Fruit fly (Drosophila melanogaster) whole organism, embryonic: ENCODE results near the gene CG6912.

ENCODE experiments used
- Abd-B ChIP-seq: fragments of 200-800 bp; sonication (Bioruptor generic); optimal IDR thresholded peaks from 2 replicates; lab custom pipeline; 2018; ENCODE audit warnings: missing biosample characterization, mild to moderate bottlenecking, missing genetic modification characterization, moderate library complexity
- Atf6 ChIP-seq: fragments of 200-800 bp; sonication (Bioruptor generic); IDR thresholded peaks from 2 replicates; pipeline ENCODE4 v1.3.6; 2022; ENCODE audit warnings: missing biosample characterization, missing genetic modification characterization
- BtbVII ChIP-seq: fragments of 200-800 bp; sonication (Bioruptor generic); optimal IDR thresholded peaks from 3 replicates; lab custom pipeline; 2017; ENCODE audit warnings: missing biosample characterization, mild to moderate bottlenecking, missing genetic modification characterization
- CG12769 ChIP-seq: fragments of 200-800 bp; sonication (Bioruptor generic); optimal IDR thresholded peaks from 2 replicates; lab custom pipeline; 2019; ENCODE audit warnings: missing biosample characterization, mild to moderate bottlenecking, missing genetic modification characterization, moderate library complexity
- CG13296 ChIP-seq: fragments of 200-800 bp; sonication (Bioruptor generic); optimal IDR thresholded peaks from 3 replicates; lab custom pipeline; 2018; ENCODE audit warnings: missing biosample characterization, mild to moderate bottlenecking, missing genetic modification characterization
- CG14710 ChIP-seq: fragments of 200-800 bp; sonication (Bioruptor generic); optimal IDR thresholded peaks from 3 replicates; lab custom pipeline; 2019; ENCODE audit warnings: missing biosample characterization, mild to moderate bottlenecking, missing genetic modification characterization, moderate library complexity
- CG15269 ChIP-seq: fragments of 200-800 bp; sonication (Bioruptor generic); optimal IDR thresholded peaks from 2 replicates; lab custom pipeline; 2018; ENCODE audit warnings: missing biosample characterization, mild to moderate bottlenecking, missing genetic modification characterization, moderate library complexity
- CG15696 ChIP-seq: fragments of 200-800 bp; sonication (Bioruptor generic); optimal IDR thresholded peaks from 2 replicates; lab custom pipeline; 2019; ENCODE audit warnings: missing biosample characterization, mild to moderate bottlenecking, missing genetic modification characterization, moderate library complexity
- CG17359 ChIP-seq: fragments of 200-800 bp; sonication (Bioruptor generic); optimal IDR thresholded peaks from 3 replicates; lab custom pipeline; 2018; ENCODE audit warnings: missing biosample characterization, mild to moderate bottlenecking, missing genetic modification characterization, moderate library complexity
- CG18262 ChIP-seq: fragments of 200-800 bp; optimal IDR thresholded peaks from 3 replicates; lab custom pipeline; 2019; ENCODE audit warnings: missing biosample characterization, mild to moderate bottlenecking, missing genetic modification characterization, moderate library complexity
- CG2199 ChIP-seq: fragments of 200-800 bp; sonication (Bioruptor generic); IDR thresholded peaks from 3 replicates; pipeline ENCODE4 v1.3.6; 2022; ENCODE audit warnings: missing biosample characterization, missing genetic modification characterization
- CG2875 ChIP-seq: fragments of 200-800 bp; sonication (Bioruptor generic); optimal IDR thresholded peaks from 2 replicates; lab custom pipeline; 2017; ENCODE audit warnings: missing biosample characterization, mild to moderate bottlenecking, missing genetic modification characterization, missing genetic modification reagents
- CG4617 ChIP-seq: fragments of 200-800 bp; sonication (Bioruptor generic); optimal IDR thresholded peaks from 3 replicates; lab custom pipeline; 2016; ENCODE audit warnings: missing biosample characterization, missing genetic modification characterization, borderline replicate concordance
- CG4854 ChIP-seq: fragments of 200-800 bp; sonication (Bioruptor generic); optimal IDR thresholded peaks from 2 replicates; lab custom pipeline; 2016; ENCODE audit warnings: missing biosample characterization, missing genetic modification characterization, inconsistent platforms
- CG8089 ChIP-seq: fragments of 200-800 bp; sonication (Bioruptor generic); optimal IDR thresholded peaks from 3 replicates; lab custom pipeline; 2016; ENCODE audit warnings: missing biosample characterization, missing genetic modification characterization
- CG8924 ChIP-seq: fragments of 200-800 bp; optimal IDR thresholded peaks from 3 replicates; lab custom pipeline; 2019; ENCODE audit warnings: missing biosample characterization, mild to moderate bottlenecking, missing genetic modification characterization, moderate library complexity
- CG9437 ChIP-seq: fragments of 200-800 bp; sonication (Bioruptor generic); optimal IDR thresholded peaks from 2 replicates; lab custom pipeline; 2018; ENCODE audit warnings: missing biosample characterization, mild to moderate bottlenecking, missing genetic modification characterization
- D19A ChIP-seq: fragments of 200-800 bp; optimal IDR thresholded peaks from 3 replicates; lab custom pipeline; 2019; ENCODE audit warnings: missing biosample characterization, mild to moderate bottlenecking, missing genetic modification characterization, moderate library complexity
- HLH4C ChIP-seq: fragments of 200-800 bp; sonication (Bioruptor generic); IDR thresholded peaks from 3 replicates; pipeline ENCODE4 v1.3.6; 2022; ENCODE audit warnings: missing biosample characterization, missing genetic modification characterization; ENCODE audit not compliant: partially characterized antibody
- Hey ChIP-seq: fragments of 200-800 bp; sonication (Bioruptor generic); optimal IDR thresholded peaks from 3 replicates; lab custom pipeline; 2018; ENCODE audit warnings: missing biosample characterization, mild to moderate bottlenecking, missing genetic modification characterization
- Meics ChIP-seq: fragments of 200-800 bp; sonication (Bioruptor generic); optimal IDR thresholded peaks from 2 replicates; lab custom pipeline; 2017; ENCODE audit warnings: missing biosample characterization, mild to moderate bottlenecking, missing genetic modification characterization
- Opbp ChIP-seq: fragments of 200-800 bp; sonication (Bioruptor generic); IDR thresholded peaks from 3 replicates; pipeline ENCODE4 v1.3.6; 2022; ENCODE audit warnings: missing biosample characterization, missing genetic modification characterization; ENCODE audit not compliant: partially characterized antibody
- Sox100B ChIP-seq: fragments of 200-800 bp; sonication (Bioruptor generic); optimal IDR thresholded peaks from 3 replicates; lab custom pipeline; 2018; ENCODE audit warnings: missing biosample characterization, mild to moderate bottlenecking, missing genetic modification characterization
- Xrp1 ChIP-seq: fragments of 200-800 bp; sonication (Bioruptor generic); IDR thresholded peaks from 2 replicates; pipeline ENCODE4 v1.3.6; 2022; ENCODE audit warnings: missing biosample characterization, missing genetic modification characterization
- chn ChIP-seq: fragments of 200-800 bp; sonication (Bioruptor generic); optimal IDR thresholded peaks from 2 replicates; lab custom pipeline; 2016; ENCODE audit warnings: missing biosample characterization, missing genetic modification characterization
- dan ChIP-seq: fragments of 200-800 bp; sonication (Bioruptor generic); IDR thresholded peaks from 2 replicates; pipeline ENCODE4 v1.3.6; 2022; ENCODE audit warnings: missing biosample characterization, missing genetic modification characterization
- dmrt11E ChIP-seq: fragments of 200-800 bp; sonication (Bioruptor generic); optimal IDR thresholded peaks from 3 replicates; lab custom pipeline; 2018; ENCODE audit warnings: missing biosample characterization, mild to moderate bottlenecking, missing genetic modification characterization, moderate library complexity
- dpn ChIP-seq, 2 experiments: fragments of 200-800 bp; sonication (Bioruptor generic); optimal IDR thresholded peaks; 3 replicates each; lab custom pipeline; 2016; ENCODE audit warnings: missing biosample characterization in 2 of 2, missing genetic modification characterization in 2 of 2
- eyg ChIP-seq: fragments of 200-800 bp; sonication (Bioruptor generic); optimal IDR thresholded peaks from 3 replicates; lab custom pipeline; 2016; ENCODE audit warnings: missing biosample characterization, missing genetic modification characterization
- gsb-n ChIP-seq: fragments of 200-800 bp; sonication (Bioruptor generic); optimal IDR thresholded peaks from 3 replicates; lab custom pipeline; 2018; ENCODE audit warnings: missing biosample characterization, mild to moderate bottlenecking, missing genetic modification characterization
- insv ChIP-seq, 2 experiments: fragments of 200-800 bp; sonication (Bioruptor generic); optimal IDR thresholded peaks; 3 replicates each; lab custom pipeline; 2016 to 2018; ENCODE audit warnings: missing biosample characterization in 2 of 2, missing genetic modification characterization in 2 of 2
- kni ChIP-seq: fragments of 200-800 bp; sonication (Bioruptor generic); optimal IDR thresholded peaks from 3 replicates; lab custom pipeline; 2017; ENCODE audit warnings: mild to moderate bottlenecking, missing biosample characterization, missing genetic modification reagents, missing genetic modification characterization
- lab ChIP-seq: fragments of 200-800 bp; sonication (Bioruptor generic); optimal IDR thresholded peaks from 3 replicates; lab custom pipeline; 2017; ENCODE audit warnings: missing biosample characterization, missing genetic modification characterization, mild to moderate bottlenecking, moderate library complexity, missing genetic modification reagents
- lola ChIP-seq, 3 experiments: fragments of >200 bp in 2 of 3; fragments of 200-800 bp in 1 of 3; sonication (Bioruptor generic) in 1 of 3; optimal IDR thresholded peaks; 2 replicates each; lab custom pipeline; 2017 to 2019; ENCODE audit warnings: missing biosample characterization in 3 of 3, missing genetic modification characterization in 3 of 3, mild to moderate bottlenecking in 1 of 3, moderate library complexity in 1 of 3
- luna ChIP-seq: fragments of 200-800 bp; sonication (Bioruptor generic); optimal IDR thresholded peaks from 2 replicates; lab custom pipeline; 2016; ENCODE audit warnings: missing biosample characterization, missing genetic modification characterization
- mirr ChIP-seq: fragments of 200-800 bp; sonication (Bioruptor generic); optimal IDR thresholded peaks from 3 replicates; lab custom pipeline; 2018; ENCODE audit warnings: missing biosample characterization, mild to moderate bottlenecking, missing genetic modification characterization
- pfk ChIP-seq: fragments of 200-800 bp; sonication (Bioruptor generic); optimal IDR thresholded peaks from 2 replicates; lab custom pipeline; 2018; ENCODE audit warnings: missing biosample characterization, mild to moderate bottlenecking, missing genetic modification characterization, moderate library complexity
- pum ChIP-seq: fragments of 200-800 bp; sonication (Bioruptor generic); optimal IDR thresholded peaks from 2 replicates; lab custom pipeline; 2016; ENCODE audit warnings: missing biosample characterization, missing genetic modification characterization
- sim ChIP-seq: fragments of 200-800 bp; sonication (Bioruptor generic); IDR thresholded peaks from 2 replicates; pipeline ENCODE4 v1.3.6; 2022; ENCODE audit warnings: missing biosample characterization, missing genetic modification characterization
- sima ChIP-seq: fragments of 200-800 bp; sonication (Bioruptor generic); optimal IDR thresholded peaks from 2 replicates; lab custom pipeline; 2016; ENCODE audit warnings: missing biosample characterization, missing genetic modification characterization
- sisA ChIP-seq: fragments of 200-800 bp; sonication (Bioruptor generic); IDR thresholded peaks from 2 replicates; pipeline ENCODE4 v1.3.6; 2022; ENCODE audit warnings: missing biosample characterization, missing genetic modification characterization
- so ChIP-seq: fragments of 200-800 bp; sonication (Bioruptor generic); IDR thresholded peaks from 3 replicates; pipeline ENCODE4 v1.3.6; 2022; ENCODE audit warnings: missing biosample characterization, missing genetic modification characterization
- sqz ChIP-seq: fragments of 200-800 bp; sonication (Bioruptor generic); optimal IDR thresholded peaks from 3 replicates; lab custom pipeline; 2018; ENCODE audit warnings: missing biosample characterization, mild to moderate bottlenecking, missing genetic modification characterization
- sr ChIP-seq: fragments of 200-800 bp; sonication (Bioruptor generic); IDR thresholded peaks from 3 replicates; pipeline ENCODE4 v1.3.6; 2022; ENCODE audit warnings: missing biosample characterization, missing genetic modification characterization
- tin ChIP-seq: fragments of 200-800 bp; sonication (Bioruptor generic); optimal IDR thresholded peaks from 3 replicates; lab custom pipeline; 2016; ENCODE audit warnings: missing biosample characterization, missing genetic modification characterization
- trem ChIP-seq: fragments of 200-800 bp; optimal IDR thresholded peaks from 3 replicates; lab custom pipeline; 2019; ENCODE audit warnings: missing biosample characterization, mild to moderate bottlenecking, missing genetic modification characterization, moderate library complexity
- vfl ChIP-seq: fragments of 200-800 bp; sonication (Bioruptor generic); optimal IDR thresholded peaks from 2 replicates; lab custom pipeline; 2016; ENCODE audit warnings: missing biosample characterization, missing genetic modification characterization
- wor ChIP-seq: fragments of 200-800 bp; sonication (Bioruptor generic); IDR thresholded peaks from 2 replicates; pipeline ENCODE4 v1.3.6; 2022; ENCODE audit warnings: missing biosample characterization, missing genetic modification characterization
- zfh2 ChIP-seq: fragments of 200-800 bp; sonication (Bioruptor generic); optimal IDR thresholded peaks from 2 replicates; lab custom pipeline; 2016; ENCODE audit warnings: missing biosample characterization, missing genetic modification characterization

CG6912 gene

DNA sequence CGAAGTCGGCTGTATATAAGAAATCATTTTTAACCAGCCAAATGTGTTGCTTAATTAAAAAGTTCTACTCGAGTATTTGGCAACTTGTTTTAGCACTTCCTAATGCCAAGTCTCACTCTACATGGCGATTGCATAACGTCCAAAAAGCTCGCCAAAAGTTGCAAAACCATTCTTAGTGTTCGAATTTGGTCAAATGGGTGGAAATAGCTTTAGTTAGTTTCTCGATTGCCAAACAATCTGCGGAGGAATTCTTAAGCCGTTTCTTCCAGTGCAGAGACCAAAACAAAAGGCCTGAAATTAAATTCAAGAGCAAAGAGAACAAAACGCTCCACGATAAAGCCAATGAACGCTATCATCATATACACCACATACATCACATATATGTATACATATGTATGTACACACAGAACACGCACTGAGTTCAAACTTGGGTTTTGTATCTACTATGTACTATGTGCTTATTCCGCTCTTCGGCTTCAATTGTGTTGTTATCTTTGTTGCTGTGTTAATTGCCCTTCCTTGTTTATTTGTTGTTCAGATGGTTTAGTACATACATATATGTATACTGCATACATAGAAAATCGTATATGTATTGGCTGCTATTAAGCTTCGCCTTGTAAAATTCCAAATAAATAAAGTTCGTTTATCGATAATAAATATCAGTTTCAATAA is 47.4 kb downstream of the CG6912 start (continued):
- TF ChIP-seq pum (GFP tag; lab: Kevin White, UChicago): no peak
- no peak for TF ChIP-seq wor (GFP tag; lab: Robert Waterston, UW)
- TF ChIP-seq CG15269 (tag; lab: Kevin White, UChicago): peak; percentile 61
- peak; percentile 10 for TF ChIP-seq CG4854 (GFP tag; lab: Kevin White, UChicago)
- peak; percentile 48 for TF ChIP-seq Sox100B (GFP tag; lab: Kevin White, UChicago)
- TF ChIP-seq CG4617 (GFP tag; lab: Kevin White, UChicago): no peak
- no peak for TF ChIP-seq trem
- no peak for TF ChIP-seq sim (GFP tag; lab: Robert Waterston, UW)
- TF ChIP-seq sima (GFP tag; lab: Kevin White, UChicago): no peak
- peak; percentile 79 for TF ChIP-seq CG13296 (GFP tag; lab: Kevin White, UChicago)
- no peak for TF ChIP-seq HLH4C
- TF ChIP-seq so (GFP tag; lab: Robert Waterston, UW): 0 out of 3 replicates have a peak, but pooled peaks have one; percentile 8
- no peak for TF ChIP-seq sr (GFP tag; lab: Robert Waterston, UW)
- peak; percentile 71 for TF ChIP-seq kni
- TF ChIP-seq dan: no peak
- TF ChIP-seq Hey (tag; lab: Kevin White, UChicago): peak; percentile 6
- no peak for TF ChIP-seq eyg (GFP tag; lab: Kevin White, UChicago)
- peak; percentile 19 for TF ChIP-seq CG18262 (tag; lab: Kevin White, UChicago)
- TF ChIP-seq CG14710 (tag; lab: Kevin White, UChicago): peak; percentile 46
- TF ChIP-seq Opbp (GFP tag; lab: Robert Waterston, UW): no peak
- TF ChIP-seq lola (GFP tag; optimal IDR thresholded peaks at IDR 0.05; lab: Kevin White, UChicago): peak in 1 of 3 experiments; percentile 4
- TF ChIP-seq vfl (GFP tag; lab: Kevin White, UChicago): no peak
- no peak for TF ChIP-seq tin (GFP tag; lab: Kevin White, UChicago)
- 0 out of 2 replicates have a peak, but pooled peaks have one; percentile 6 for TF ChIP-seq Atf6 (GFP tag; lab: Robert Waterston, UW)
- TF ChIP-seq pfk (GFP tag; lab: Kevin White, UChicago): peak; percentile 38
- TF ChIP-seq BtbVII (GFP tag; lab: Kevin White, UChicago): peak; percentile 37
- TF ChIP-seq lab (GFP tag; lab: Kevin White, UChicago): peak; percentile 81
- 0 out of 3 replicates have a peak, but pooled peaks have one; percentile 38 for TF ChIP-seq CG2199 (GFP tag; lab: Robert Waterston, UW)
- peak; percentile 16; the same call in 1 of the 2 replicates for TF ChIP-seq sisA (GFP tag; lab: Robert Waterston, UW)
- TF ChIP-seq CG12769 (tag; lab: Kevin White, UChicago): peak; percentile 24
- peak; percentile 27 for TF ChIP-seq CG17359 (tag; lab: Kevin White, UChicago)
- peak; percentile 6 for TF ChIP-seq zfh2 (GFP tag; lab: Kevin White, UChicago)
- peak in 1 of 2 experiments; percentile 20 for TF ChIP-seq dpn (GFP tag; optimal IDR thresholded peaks at IDR 0.05; lab: Kevin White, UChicago)
- TF ChIP-seq mirr: peak; percentile 92
- peak; percentile 39 for TF ChIP-seq chn (GFP tag; lab: Kevin White, UChicago)
- TF ChIP-seq Abd-B: no peak
- no peak for TF ChIP-seq CG8089
- TF ChIP-seq sqz (GFP tag; lab: Kevin White, UChicago): peak; percentile 38
- peak; percentile 4 for TF ChIP-seq gsb-n (tag; lab: Kevin White, UChicago)
- peak; percentile 40 for TF ChIP-seq Meics (GFP tag; lab: Kevin White, UChicago)
- peak; percentile 13; the same call in 1 of the 2 replicates for TF ChIP-seq Xrp1 (GFP tag; lab: Robert Waterston, UW)
- no peak for TF ChIP-seq luna (GFP tag; lab: Kevin White, UChicago)
- TF ChIP-seq CG15696: peak; percentile 57
- peak in 1 of 2 experiments; percentile 7 for TF ChIP-seq insv (GFP tag; optimal IDR thresholded peaks at IDR 0.05; lab: Kevin White, UChicago)
- peak; percentile 56 for TF ChIP-seq CG2875 (GFP tag; lab: Kevin White, UChicago)
- TF ChIP-seq CG8924 (tag; lab: Kevin White, UChicago): peak; percentile 41
- TF ChIP-seq dmrt11E (tag; lab: Kevin White, UChicago): peak; percentile 56
- peak; percentile 25 for TF ChIP-seq CG9437
- peak; percentile 31 for TF ChIP-seq D19A (tag; lab: Kevin White, UChicago)
